6 worm cellular contexts compared by ENCODE assay signal in genomic region chrV:10256050-10256449, ce11.
TF ChIP-seq lines count a peak whose summit lies in the region.

Gene nhr-232, plus strand, starts transcription at chrV:10256170.

TF ChIP-seq in whole organism, L1 larva, 84 proteins besides CTCF, POLR2A, EP300 and RAD21 (continues in another document):
- TF ChIP-seq lin-14 (GFP tag; optimal IDR thresholded peaks at IDR 0.05; lab: Kevin White, UChicago) (peak; percentile 17), lin-35 (GFP tag; optimal IDR thresholded peaks at IDR 0.05; lab: Kevin White, UChicago) (peak in 1 of 2 experiments; percentile 32), elt-3 (tag; optimal IDR thresholded peaks at IDR 0.05; lab: Kevin White, UChicago) (no peak), nhr-12 (tag; optimal IDR thresholded peaks at IDR 0.05; lab: Kevin White, UChicago) (no peak), hlh-17 (GFP tag; optimal IDR thresholded peaks at IDR 0.05; lab: Kevin White, UChicago; ENCODE audit: borderline replicate concordance) (no peak), elt-2 (tag; optimal IDR thresholded peaks at IDR 0.05; lab: Kevin White, UChicago) (peak; percentile 70), ama-1 (optimal IDR thresholded peaks at IDR 0.05; lab: Kevin White, UChicago) (no peak), rnt-1 (tag; optimal IDR thresholded peaks at IDR 0.05; lab: Kevin White, UChicago) (no peak), tbx-2 (tag; optimal IDR thresholded peaks at IDR 0.05; lab: Kevin White, UChicago) (no peak), efl-1 (optimal IDR thresholded peaks at IDR 0.05; lab: Kevin White, UChicago) (no peak), efl-1 (GFP tag; optimal IDR thresholded peaks at IDR 0.05 in 1 of 2; lab: Kevin White, UChicago) (peak in 1 of 2 experiments; percentile 39), nhr-76 (tag; optimal IDR thresholded peaks at IDR 0.05; lab: Kevin White, UChicago) (no peak), nhr-77 (tag; optimal IDR thresholded peaks at IDR 0.05; lab: Kevin White, UChicago) (no peak), fkh-10 (GFP tag; optimal IDR thresholded peaks at IDR 0.05; lab: Kevin White, UChicago) (no peak), dpl-1 (GFP tag; optimal IDR thresholded peaks at IDR 0.05; lab: Kevin White, UChicago) (no peak)

TF ChIP-seq in whole organism, L2 larva, 48 proteins besides CTCF, POLR2A, EP300 and RAD21:
- TF ChIP-seq fos-1 (tag; optimal IDR thresholded peaks at IDR 0.05; lab: Kevin White, UChicago) = peak; percentile 80
- TF ChIP-seq F13H6.1 (tag; optimal IDR thresholded peaks at IDR 0.05; lab: Kevin White, UChicago) = peak; percentile 5
- TF ChIP-seq aly-2 (tag; optimal IDR thresholded peaks at IDR 0.05; lab: Kevin White, UChicago) = no peak
- TF ChIP-seq nhr-10 (tag; optimal IDR thresholded peaks at IDR 0.05; lab: Kevin White, UChicago) = no peak
- peak; percentile 55 for TF ChIP-seq sma-9 (GFP tag; optimal IDR thresholded peaks at IDR 0.05; lab: Kevin White, UChicago)
- TF ChIP-seq sma-9 (tag; optimal IDR thresholded peaks at IDR 0.05; lab: Kevin White, UChicago) = no peak

TF ChIP-seq in whole organism, L3 larva, 47 proteins besides CTCF, POLR2A, EP300 and RAD21:
- peak; percentile 84 for TF ChIP-seq pqm-1 (tag; optimal IDR thresholded peaks at IDR 0.05; lab: Kevin White, UChicago)
- TF ChIP-seq elt-2 (tag; optimal IDR thresholded peaks at IDR 0.05; lab: Kevin White, UChicago) = peak; percentile 81
- TF ChIP-seq ceh-16 (tag; optimal IDR thresholded peaks at IDR 0.05; lab: Kevin White, UChicago) = no peak
- no peak for TF ChIP-seq nhr-77 (tag; optimal IDR thresholded peaks at IDR 0.05; lab: Kevin White, UChicago)
- no peak for TF ChIP-seq nhr-237 (tag; optimal IDR thresholded peaks at IDR 0.05; lab: Kevin White, UChicago)
- peak; percentile 27 for TF ChIP-seq jun-1 (tag; optimal IDR thresholded peaks at IDR 0.05; lab: Kevin White, UChicago)
- TF ChIP-seq snpc-4 (tag; optimal IDR thresholded peaks at IDR 0.05; lab: Kevin White, UChicago) = no peak
- peak; percentile 70 for TF ChIP-seq pha-4 (tag; optimal IDR thresholded peaks at IDR 0.05; lab: Kevin White, UChicago)
TF ChIP-seq in whole organism, L3 larva: peak in this region for 4.

TF ChIP-seq in whole organism, L4 larva, 104 proteins besides CTCF, POLR2A, EP300 and RAD21 (continues in another document):
- no peak for TF ChIP-seq F44E2.7 (GFP tag; IDR thresholded peaks at IDR 0.05; lab: Robert Waterston, UW)
- peak; percentile 52 for TF ChIP-seq mxl-3 (GFP tag; optimal IDR thresholded peaks at IDR 0.05; lab: Kevin White, UChicago)
- TF ChIP-seq spr-3 (GFP tag; optimal IDR thresholded peaks at IDR 0.05; lab: Kevin White, UChicago) = no peak
- no peak for TF ChIP-seq madf-5 (GFP tag; IDR thresholded peaks at IDR 0.05; lab: Robert Waterston, UW)
- TF ChIP-seq ztf-11 (tag; optimal IDR thresholded peaks at IDR 0.05; lab: Kevin White, UChicago) = no peak
- TF ChIP-seq R02D3.7 (tag; optimal IDR thresholded peaks at IDR 0.05; lab: Kevin White, UChicago) = no peak
- TF ChIP-seq php-3 (GFP tag; IDR thresholded peaks at IDR 0.05; lab: Robert Waterston, UW) = peak; percentile 63
- TF ChIP-seq ceh-82 (tag; optimal IDR thresholded peaks at IDR 0.05; lab: Kevin White, UChicago) = no peak
- no peak for TF ChIP-seq T26A8.4 (GFP tag; IDR thresholded peaks at IDR 0.05; lab: Robert Waterston, UW)
- TF ChIP-seq arid-1 (GFP tag; conservative IDR thresholded peaks at IDR 0.05; lab: Robert Waterston, UW) = no peak
- TF ChIP-seq D1046.2 (GFP tag; IDR thresholded peaks at IDR 0.05; lab: Robert Waterston, UW) = no peak
- TF ChIP-seq gei-8 (GFP tag; optimal IDR thresholded peaks at IDR 0.05; lab: Kevin White, UChicago) = no peak
- TF ChIP-seq hmg-1.1 (GFP tag; IDR thresholded peaks at IDR 0.05; lab: Robert Waterston, UW) = no peak
- peak; percentile 33 for TF ChIP-seq mes-2 (tag; optimal IDR thresholded peaks at IDR 0.05; lab: Kevin White, UChicago; ENCODE audit: poor library complexity, severe bottlenecking)
- TF ChIP-seq snpc-4 (tag; optimal IDR thresholded peaks at IDR 0.05; lab: Kevin White, UChicago) = no peak
- no peak for TF ChIP-seq daf-16 (GFP tag; optimal IDR thresholded peaks at IDR 0.05; lab: Kevin White, UChicago)
- TF ChIP-seq daf-16 (tag; optimal IDR thresholded peaks at IDR 0.05; lab: Kevin White, UChicago) = peak; percentile 89
- no peak for TF ChIP-seq lir-3 (tag; optimal IDR thresholded peaks at IDR 0.05; lab: Kevin White, UChicago)
- TF ChIP-seq zfp-2 (tag; optimal IDR thresholded peaks at IDR 0.05; lab: Kevin White, UChicago) = no peak
- TF ChIP-seq pqm-1 (tag; optimal IDR thresholded peaks at IDR 0.05; lab: Kevin White, UChicago) = peak; percentile 86
- peak; percentile 75 for TF ChIP-seq hlh-11 (tag; optimal IDR thresholded peaks at IDR 0.05; lab: Kevin White, UChicago)
- no peak for TF ChIP-seq fkh-10 (GFP tag; optimal IDR thresholded peaks at IDR 0.05; lab: Kevin White, UChicago)
- peak; percentile 64 for TF ChIP-seq dve-1 (tag; optimal IDR thresholded peaks at IDR 0.05; lab: Kevin White, UChicago; ENCODE audit: insufficient read depth)

TF ChIP-seq in whole organism, late embryonic, 69 proteins besides CTCF, POLR2A, EP300 and RAD21:
- TF ChIP-seq elt-2 (tag; optimal IDR thresholded peaks at IDR 0.05; lab: Kevin White, UChicago) (peak; percentile 62), unc-42 (tag; optimal IDR thresholded peaks at IDR 0.05; lab: Kevin White, UChicago) (no peak)

TF ChIP-seq in whole organism, young adult, 124 proteins besides CTCF, POLR2A, EP300 and RAD21:
- TF ChIP-seq nhr-120 (GFP tag; IDR thresholded peaks at IDR 0.05; lab: Robert Waterston, UW) = no peak
- no peak for TF ChIP-seq cebp-2 (GFP tag; IDR thresholded peaks at IDR 0.05; lab: Robert Waterston, UW)
- TF ChIP-seq cebp-1 (GFP tag; IDR thresholded peaks at IDR 0.05; lab: Robert Waterston, UW) = no peak
- peak; percentile 32 for TF ChIP-seq cebp-1 (tag; optimal IDR thresholded peaks at IDR 0.05; lab: Kevin White, UChicago)
- no peak for TF ChIP-seq ets-4 (GFP tag; optimal IDR thresholded peaks at IDR 0.05; lab: Kevin White, UChicago)
- peak; percentile 31 for TF ChIP-seq pha-4 (tag; optimal IDR thresholded peaks at IDR 0.05; lab: Kevin White, UChicago)
- TF ChIP-seq madf-8 (GFP tag; conservative IDR thresholded peaks at IDR 0.05; lab: Robert Waterston, UW) = no peak
- peak; percentile 91 for TF ChIP-seq nhr-80 (tag; optimal IDR thresholded peaks at IDR 0.05; lab: Kevin White, UChicago)
